Worm (Caenorhabditis elegans): Measurements from ENCODE around the gene Y48E1C.1.

ce11 chrII:13469043-13469652 is 54.3 kb downstream of the Y48E1C.1 start, which contains the start of gene E01G4.3:
- no peak for TF ChIP-seq ceh-9 (tag; optimal IDR thresholded peaks at IDR 0.05)
- TF ChIP-seq unc-86 (tag; optimal IDR thresholded peaks at IDR 0.05): no peak
- peak; percentile 40 for TF ChIP-seq hlh-30 (tag; optimal IDR thresholded peaks at IDR 0.05; ENCODE audit: insufficient read depth)
- no peak for TF ChIP-seq nhr-11 (tag; optimal IDR thresholded peaks at IDR 0.05)
- no peak for TF ChIP-seq ama-1 (optimal IDR thresholded peaks at IDR 0.05)
- no peak for TF ChIP-seq lin-11 (tag; optimal IDR thresholded peaks at IDR 0.05)
- TF ChIP-seq pha-4 (tag; optimal IDR thresholded peaks at IDR 0.05): no peak
- no peak for TF ChIP-seq hlh-15 (tag; optimal IDR thresholded peaks at IDR 0.05)
- no peak for TF ChIP-seq sox-2 (GFP tag; IDR thresholded peaks at IDR 0.05)
- TF ChIP-seq F13H6.1 (tag; optimal IDR thresholded peaks at IDR 0.05): no peak

All from whole organism, late embryonic.